Fruit fly (Drosophila melanogaster) Kc167 (cell line): ENCODE measurements around the gene Atg14.

Source experiments
- Myc ChIP-seq: fragments of >200 bp; optimal IDR thresholded peaks from 2 replicates; lab custom pipeline; 2017; ENCODE audit warnings: missing external identifiers
- Sin3A ChIP-seq: fragments of >200 bp; optimal IDR thresholded peaks from 2 replicates; lab custom pipeline; 2018; ENCODE audit warnings: missing external identifiers
- h ChIP-seq: fragments of >200 bp; optimal IDR thresholded peaks from 3 replicates; lab custom pipeline; 2018; ENCODE audit warnings: missing external identifiers
- insv ChIP-seq: fragments of >200 bp; optimal IDR thresholded peaks from 3 replicates; lab custom pipeline; 2018; ENCODE audit warnings: missing external identifiers
- psq ChIP-seq: fragments of >200 bp; optimal IDR thresholded peaks from 2 replicates; lab custom pipeline; 2017; ENCODE audit warnings: missing external identifiers
- ttk ChIP-seq: sonication (Bioruptor generic); optimal IDR thresholded peaks from 2 replicates; lab custom pipeline; 2017; ENCODE audit warnings: missing external identifiers

Gene Atg14

dm6 chr3R:29096009-29096443, 20.2 kb upstream of the Atg14 start:
- TF ChIP-seq Sin3A (lab: Kevin White, UChicago) (no peak), h (no peak), psq (lab: Kevin White, UChicago) (no peak)

- no peak for TF ChIP-seq Myc (lab: Kevin White, UChicago)
- TF ChIP-seq Sin3A (lab: Kevin White, UChicago): no peak
- TF ChIP-seq h: no peak
- no peak for TF ChIP-seq psq (lab: Kevin White, UChicago)
- no peak for TF ChIP-seq ttk (lab: Kevin White, UChicago)
- TF ChIP-seq insv (lab: Kevin White, UChicago): no peak
These were observed 18.2 kb upstream of the Atg14 start for dm6 chr3R:29098022-29098421.

DNA sequence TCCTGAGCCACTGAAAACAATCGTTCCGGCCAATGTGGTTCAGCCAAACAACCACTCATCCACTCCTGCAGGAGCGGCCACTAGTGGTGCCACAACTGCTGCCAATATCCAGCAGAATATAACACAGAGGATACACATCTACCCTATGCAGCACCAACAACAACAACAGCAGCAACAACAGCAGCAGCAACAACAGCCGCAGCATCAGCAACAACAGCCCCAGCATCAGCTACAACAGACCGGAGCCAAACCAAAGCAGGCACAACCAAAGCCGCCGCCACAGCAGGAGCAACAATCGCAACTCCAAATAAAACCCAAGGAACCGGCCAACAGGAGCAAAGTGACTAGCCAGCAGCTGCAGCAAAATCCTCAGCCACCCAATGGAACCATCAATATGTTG, 13.0 kb upstream of the Atg14 start:
- TF ChIP-seq insv (lab: Kevin White, UChicago) (no peak), Myc (lab: Kevin White, UChicago) (no peak)

DNA sequence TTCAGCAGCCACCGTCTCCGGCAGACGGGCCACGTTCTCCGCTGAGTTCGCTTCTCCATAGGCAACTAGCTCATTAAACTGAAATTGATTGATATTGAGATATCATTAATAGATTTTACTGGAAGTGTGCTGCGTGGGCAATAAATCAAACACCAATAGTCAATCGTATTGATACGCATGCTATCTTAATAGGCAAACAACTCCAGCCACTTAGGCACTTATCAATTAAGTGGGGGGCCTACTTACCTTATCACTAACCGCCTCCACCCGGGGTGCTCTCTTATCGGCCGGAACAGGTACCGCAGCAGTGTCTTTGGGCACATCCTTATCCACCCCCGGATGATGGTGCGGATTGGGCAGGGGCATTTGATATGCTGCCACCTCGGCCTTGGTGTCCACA, 4.4 kb upstream of the Atg14 start:
- TF ChIP-seq ttk (lab: Kevin White, UChicago) (no peak), Sin3A (lab: Kevin White, UChicago) (no peak), Myc (lab: Kevin White, UChicago) (no peak)

DNA sequence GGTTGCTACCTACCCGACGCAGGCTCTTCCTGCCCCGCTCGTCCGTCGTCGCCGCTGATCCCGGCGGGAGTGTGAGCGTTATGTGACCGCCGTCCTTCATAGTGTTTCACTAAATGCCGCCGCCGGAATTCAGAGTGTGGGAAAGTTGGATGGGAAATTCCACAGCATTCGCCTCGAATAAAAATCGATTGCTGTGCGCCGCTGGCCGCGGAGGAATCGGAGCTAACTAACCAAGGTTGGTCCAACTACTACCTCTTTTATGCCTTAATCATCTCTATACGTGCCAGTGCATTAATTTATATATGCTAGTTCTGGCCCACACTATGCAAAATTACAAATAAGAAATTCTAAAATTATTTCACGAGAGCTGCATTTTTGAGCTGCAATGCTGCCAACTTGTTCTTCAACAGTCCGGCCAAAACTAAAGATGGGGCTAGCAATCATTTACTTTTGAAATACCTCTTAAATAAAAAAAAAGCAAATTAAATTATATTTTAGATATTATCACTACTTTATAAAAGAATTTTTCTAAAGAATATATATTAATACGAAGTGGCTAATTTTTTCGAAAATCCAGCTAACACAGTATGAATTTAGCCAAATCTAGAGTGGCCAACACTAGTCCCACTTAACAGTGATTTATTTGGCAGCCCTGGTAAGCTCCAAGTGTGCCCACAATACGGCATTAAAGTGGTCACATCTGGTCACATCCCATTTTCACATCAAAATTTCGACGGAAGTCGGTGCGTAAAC, 3.6 kb upstream of the Atg14 start, which contains the start of the genes alpha-Man-Ib and Pdhb:
Gene alpha-Man-Ib, minus strand, starts transcription at position 425 of the 753 bp plus-strand sequence.
Gene Pdhb, plus strand, starts transcription at position 674 of the 753 bp plus-strand sequence.
- TF ChIP-seq psq (lab: Kevin White, UChicago) (no peak), ttk (lab: Kevin White, UChicago) (no peak), Myc (lab: Kevin White, UChicago) (no peak), h (no peak), insv (lab: Kevin White, UChicago) (no peak), Sin3A (lab: Kevin White, UChicago) (no peak)

- TF ChIP-seq insv (lab: Kevin White, UChicago): no peak
These were observed 2.8 kb upstream of the Atg14 start for dm6 chr3R:29113392-29113791.

DNA sequence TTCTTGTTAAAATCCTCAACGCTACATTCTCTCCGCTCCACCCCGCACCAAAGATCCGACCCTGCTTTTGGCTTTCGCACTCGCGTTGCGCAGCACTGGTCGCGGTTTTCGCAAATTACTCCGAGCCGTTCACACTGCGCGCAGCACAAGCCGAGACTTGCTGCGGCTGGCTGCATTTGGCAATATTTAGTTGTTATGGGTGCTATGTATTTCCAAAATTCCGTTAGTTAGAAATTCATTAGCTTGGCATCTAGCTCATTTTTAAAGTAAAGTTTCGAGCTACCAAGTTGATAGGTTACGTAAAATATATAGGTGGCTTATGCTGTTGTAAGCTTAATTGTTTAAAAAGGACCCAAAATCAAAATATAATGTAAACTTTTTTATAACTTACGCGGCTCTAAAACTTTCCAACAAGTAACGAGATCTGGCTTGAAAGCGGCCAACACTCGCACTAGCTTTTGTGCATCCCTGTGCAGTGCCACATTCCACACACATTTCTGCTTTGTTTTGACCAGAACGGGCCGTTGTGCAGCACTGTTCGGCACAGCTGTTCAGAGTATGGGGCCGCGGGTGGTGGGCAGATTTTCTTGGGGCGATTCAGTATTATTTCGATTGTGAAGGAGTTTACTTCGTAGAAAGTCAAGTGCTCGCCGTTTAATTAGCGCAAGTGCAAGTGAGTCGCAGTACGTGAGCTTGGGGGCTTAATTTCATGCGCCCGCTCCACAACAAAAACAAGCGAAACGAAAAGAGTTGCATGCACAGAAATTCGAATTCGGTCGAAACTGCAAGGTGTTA, 6.8 kb downstream of the Atg14 start, which contains the start of the genes yem and Ctl2:
Gene yem, minus strand, starts transcription at position 63 of the 795 bp plus-strand sequence.
Gene Ctl2, plus strand, starts transcription at position 554 of the 795 bp plus-strand sequence.
- TF ChIP-seq insv (lab: Kevin White, UChicago): no peak
- peak; percentile 70 for TF ChIP-seq Sin3A (lab: Kevin White, UChicago)

DNA sequence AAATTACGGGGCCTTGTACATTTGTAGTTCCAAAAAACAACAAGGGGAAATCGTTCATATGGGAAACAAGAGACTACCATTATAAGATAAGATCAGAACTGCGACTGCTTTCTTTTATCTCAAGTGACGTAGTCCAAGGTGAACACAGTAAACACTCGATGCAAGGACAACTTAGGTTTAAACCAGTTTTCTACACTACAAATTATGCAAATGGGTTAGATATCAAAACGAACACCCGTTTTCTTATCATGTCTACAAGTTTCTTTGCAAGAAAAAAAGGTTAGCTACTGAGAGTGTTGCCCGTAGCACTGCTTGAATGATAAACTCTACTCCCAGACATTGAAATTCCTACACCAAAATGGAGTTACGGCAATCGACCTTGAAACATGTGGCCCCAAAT, 7.9 kb downstream of the Atg14 start:
- TF ChIP-seq Myc (lab: Kevin White, UChicago): no peak
- TF ChIP-seq ttk (lab: Kevin White, UChicago): no peak
- TF ChIP-seq Sin3A (lab: Kevin White, UChicago): no peak
- TF ChIP-seq psq (lab: Kevin White, UChicago): no peak
- no peak for TF ChIP-seq h
- no peak for TF ChIP-seq insv (lab: Kevin White, UChicago)

DNA sequence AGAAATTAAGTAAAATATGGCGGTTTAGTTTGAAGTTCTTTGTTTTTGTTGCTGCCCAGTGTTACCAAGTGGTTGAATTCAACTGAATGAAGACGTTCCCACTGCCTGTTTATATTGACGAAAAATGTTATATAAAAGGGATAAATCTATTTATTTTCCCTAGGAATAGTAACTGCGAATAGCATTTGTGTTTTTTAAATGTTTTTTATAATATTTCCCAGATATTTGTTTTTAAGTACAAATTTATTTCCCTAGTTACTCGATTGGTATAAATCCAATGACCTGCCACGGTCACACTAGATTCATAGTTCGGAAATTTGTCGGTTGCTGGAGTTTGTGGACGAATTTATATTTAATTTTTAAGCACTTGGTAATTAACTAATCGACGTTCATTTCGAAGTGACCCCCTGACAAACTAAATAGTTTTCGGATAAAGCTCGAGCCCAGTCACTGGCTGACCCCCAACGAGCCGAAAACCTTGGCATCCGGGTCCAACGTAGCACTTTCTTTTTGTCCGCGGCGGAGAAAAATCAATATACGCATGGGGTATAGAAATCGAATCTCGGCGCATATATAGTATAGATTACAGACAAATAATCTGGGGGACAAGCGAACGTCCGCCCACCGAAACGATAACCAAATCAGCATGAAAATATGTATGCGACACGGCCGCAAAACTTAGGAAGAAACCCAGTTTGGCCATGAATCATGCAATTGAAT, 14.9 kb downstream of the Atg14 start, which contains the start of the genes dgt6 and Vha100-1:
Gene dgt6, minus strand, starts transcription at position 71 of the 720 bp plus-strand sequence.
Gene Vha100-1, plus strand, starts transcription at position 292 of the 720 bp plus-strand sequence.
- TF ChIP-seq ttk (lab: Kevin White, UChicago) (no peak), h (no peak), insv (lab: Kevin White, UChicago) (no peak), Myc (lab: Kevin White, UChicago) (no peak), Sin3A (lab: Kevin White, UChicago) (no peak), psq (lab: Kevin White, UChicago) (no peak)

DNA sequence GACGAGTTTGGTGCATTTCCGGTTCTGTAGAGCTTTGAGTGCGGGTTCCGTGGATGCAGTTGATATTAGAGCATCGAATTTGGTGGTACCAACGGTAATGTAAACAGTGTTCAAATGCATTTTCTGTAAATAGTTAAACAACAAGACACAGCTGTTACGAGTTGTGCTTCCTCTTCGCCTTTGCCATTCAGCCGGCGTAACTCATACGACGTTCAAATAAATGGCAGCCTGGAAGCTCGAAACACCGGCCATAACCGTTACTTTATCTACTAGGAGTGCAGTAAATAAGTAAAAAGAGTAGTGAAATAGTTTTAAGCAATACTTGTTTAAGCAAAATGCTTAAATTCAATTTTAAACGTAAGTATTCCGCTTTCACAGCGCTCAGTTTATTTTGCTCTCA, 22.2 kb downstream of the Atg14 start, which contains the start of the genes Alg13 and superdeath:
Gene Alg13, minus strand, starts transcription at position 167 of the 400 bp plus-strand sequence.
Gene superdeath, plus strand, starts transcription at position 256 of the 400 bp plus-strand sequence.
- no peak for TF ChIP-seq Myc (lab: Kevin White, UChicago)
- TF ChIP-seq h: no peak
- no peak for TF ChIP-seq insv (lab: Kevin White, UChicago)
- TF ChIP-seq ttk (lab: Kevin White, UChicago): no peak
- TF ChIP-seq psq (lab: Kevin White, UChicago): no peak
- TF ChIP-seq Sin3A (lab: Kevin White, UChicago): no peak

- no peak for TF ChIP-seq Myc (lab: Kevin White, UChicago)
- no peak for TF ChIP-seq insv (lab: Kevin White, UChicago)
- TF ChIP-seq h: no peak
- no peak for TF ChIP-seq ttk (lab: Kevin White, UChicago)
- no peak for TF ChIP-seq Sin3A (lab: Kevin White, UChicago)
- no peak for TF ChIP-seq psq (lab: Kevin White, UChicago)
These were observed 22.9 kb downstream of the Atg14 start for dm6 chr3R:29138961-29139527.
